Worm (Caenorhabditis elegans): ENCODE measurements around the gene F55C12.6.
A peak's percentile ranks its signal among the peaks of the same experiment; 100 is the strongest.

F55C12.6 gene

ce11 chrII:5839227-5839626 lies 36.7 kb downstream of the F55C12.6 start, which contains the start of gene ZK1248.19:
Gene ZK1248.19, minus strand, starts transcription at chrII:5839414.
- TF ChIP-seq ceh-100 (GFP tag; IDR thresholded peaks at IDR 0.05) (peak; percentile 52; the same call in 1 of the 2 replicates), lin-35 (GFP tag; optimal IDR thresholded peaks at IDR 0.05) (no peak), snpc-4 (GFP tag; optimal IDR thresholded peaks at IDR 0.05) (no peak), snpc-4 (tag; optimal IDR thresholded peaks at IDR 0.05) (peak in 1 of 4 experiments; percentile 26), rcor-1 (GFP tag; IDR thresholded peaks at IDR 0.05) (peak; percentile 70; the same call in 1 of the 2 replicates)

- TF ChIP-seq sea-2 (GFP tag; IDR thresholded peaks at IDR 0.05) (no peak), F57A8.1 (GFP tag; optimal IDR thresholded peaks at IDR 0.05) (no peak), rpc-1 (optimal IDR thresholded peaks at IDR 0.05) (no peak), rpc-1 (tag; optimal IDR thresholded peaks at IDR 0.05) (no peak), Y79H2A.3 (GFP tag; conservative IDR thresholded peaks at IDR 0.05) (no peak), snpc-1.3 (tag; optimal IDR thresholded peaks at IDR 0.05; ENCODE audit: insufficient read depth) (no peak), cebp-1 (GFP tag; IDR thresholded peaks at IDR 0.05) (no peak), cebp-1 (tag; optimal IDR thresholded peaks at IDR 0.05) (no peak), pha-4 (tag; optimal IDR thresholded peaks at IDR 0.05) (no peak), ceh-79 (tag; optimal IDR thresholded peaks at IDR 0.05) (no peak), rec-8 (tag; optimal IDR thresholded peaks at IDR 0.05) (no peak), atf-7 (tag; optimal IDR thresholded peaks at IDR 0.05) (no peak), F52B5.7 (tag; optimal IDR thresholded peaks at IDR 0.05) (no peak), C17E4.6 (GFP tag; IDR thresholded peaks at IDR 0.05) (no peak)
Measured at ce11 chrII:5838453-5838852, 37.5 kb downstream of the F55C12.6 start, which contains the start of gene ZK1248.15. Gene ZK1248.15, minus strand, starts transcription at chrII:5838553.

- TF ChIP-seq K12H6.12 (tag; optimal IDR thresholded peaks at IDR 0.05) (peak; percentile 18), snpc-4 (GFP tag; optimal IDR thresholded peaks at IDR 0.05) (no peak), snpc-4 (tag; optimal IDR thresholded peaks at IDR 0.05) (peak in 2 of 4 experiments; percentile 5 to 49), cebp-1 (GFP tag; IDR thresholded peaks at IDR 0.05) (no peak), cebp-1 (tag; optimal IDR thresholded peaks at IDR 0.05) (peak; percentile 9), unc-130 (GFP tag; optimal IDR thresholded peaks at IDR 0.05) (peak; percentile 48), ztf-28 (GFP tag; IDR thresholded peaks at IDR 0.05) (no peak), ceh-27 (GFP tag; optimal IDR thresholded peaks at IDR 0.05) (peak; percentile 33), hmg-1.2 (GFP tag; IDR thresholded peaks at IDR 0.05) (peak; percentile 17; the same call in 1 of the 2 replicates), nhr-90 (tag; optimal IDR thresholded peaks at IDR 0.05) (no peak), cebp-2 (GFP tag; IDR thresholded peaks at IDR 0.05) (no peak), ceh-100 (GFP tag; IDR thresholded peaks at IDR 0.05) (peak; percentile 91), sptf-2 (GFP tag; optimal IDR thresholded peaks at IDR 0.05) (no peak), attf-5 (GFP tag; optimal IDR thresholded peaks at IDR 0.05) (peak; percentile 1), akir-1 (GFP tag; optimal IDR thresholded peaks at IDR 0.05) (peak; percentile 15), F33H1.4 (GFP tag; IDR thresholded peaks at IDR 0.05) (no peak)
Measured at ce11 chrII:5836153-5836719, 39.7 kb downstream of the F55C12.6 start, which contains the start of gene fzo-1. Gene fzo-1, minus strand, starts transcription at chrII:5836203.

- TF ChIP-seq xnd-1 (tag; optimal IDR thresholded peaks at IDR 0.05) = no peak
- TF ChIP-seq Y53F4B.3 (GFP tag; IDR thresholded peaks at IDR 0.05) = no peak
- no peak for TF ChIP-seq hsf-1 (GFP tag; IDR thresholded peaks at IDR 0.05)
- no peak for TF ChIP-seq ets-4 (GFP tag; optimal IDR thresholded peaks at IDR 0.05)
- TF ChIP-seq ztf-3 (GFP tag; optimal IDR thresholded peaks at IDR 0.05) = no peak
- TF ChIP-seq T07F8.4 (tag; optimal IDR thresholded peaks at IDR 0.05) = no peak
- TF ChIP-seq ZK185.1 (tag; optimal IDR thresholded peaks at IDR 0.05; ENCODE audit: poor library complexity, severe bottlenecking) = no peak
- no peak for TF ChIP-seq F37B4.10 (GFP tag; IDR thresholded peaks at IDR 0.05)
- no peak for TF ChIP-seq unc-130 (GFP tag; optimal IDR thresholded peaks at IDR 0.05)
- no peak for TF ChIP-seq nhr-90 (tag; optimal IDR thresholded peaks at IDR 0.05)
- no peak for TF ChIP-seq attf-6 (GFP tag; IDR thresholded peaks at IDR 0.05)
Measured at ce11 chrII:5835146-5835545, 40.8 kb downstream of the F55C12.6 start.

All from whole organism, young adult.